Fruit fly (Drosophila melanogaster) whole organism, embryonic: ENCODE results near the gene Swip-1.

Experiments
- Abd-B ChIP-seq: fragments of 200-800 bp; sonication (Bioruptor generic); optimal IDR thresholded peaks from 2 replicates; lab custom pipeline; 2018; ENCODE audit warnings: missing biosample characterization, mild to moderate bottlenecking, missing genetic modification characterization, moderate library complexity
- Antp ChIP-seq: fragments of 200-800 bp; sonication (Bioruptor generic); optimal IDR thresholded peaks from 3 replicates; lab custom pipeline; 2016; ENCODE audit warnings: missing biosample characterization, missing genetic modification characterization
- CG10543 ChIP-seq: fragments of 200-800 bp; sonication (Bioruptor generic); optimal IDR thresholded peaks from 3 replicates; lab custom pipeline; 2017; ENCODE audit warnings: missing biosample characterization, mild to moderate bottlenecking, missing genetic modification characterization, moderate library complexity
- CG11695 ChIP-seq: fragments of 200-800 bp; sonication (Bioruptor generic); IDR thresholded peaks from 3 replicates; pipeline ENCODE4 v1.3.6; 2022; ENCODE audit warnings: missing biosample characterization, missing genetic modification characterization
- CG11723 ChIP-seq: fragments of 200-800 bp; sonication (Bioruptor generic); optimal IDR thresholded peaks from 2 replicates; lab custom pipeline; 2017; ENCODE audit warnings: missing biosample characterization, mild to moderate bottlenecking, missing genetic modification characterization
- CG12104 ChIP-seq: fragments of 200-800 bp; sonication (Bioruptor generic); optimal IDR thresholded peaks from 3 replicates; lab custom pipeline; 2016; ENCODE audit warnings: missing biosample characterization, missing genetic modification characterization
- CG13296 ChIP-seq: fragments of 200-800 bp; sonication (Bioruptor generic); optimal IDR thresholded peaks from 3 replicates; lab custom pipeline; 2018; ENCODE audit warnings: missing biosample characterization, mild to moderate bottlenecking, missing genetic modification characterization
- CG14965 ChIP-seq: fragments of 200-800 bp; sonication (Bioruptor generic); optimal IDR thresholded peaks from 2 replicates; lab custom pipeline; 2016; ENCODE audit warnings: missing biosample characterization, missing genetic modification characterization, borderline replicate concordance
- CG15479 ChIP-seq: fragments of 200-800 bp; sonication (Bioruptor generic); optimal IDR thresholded peaks from 3 replicates; lab custom pipeline; 2019; ENCODE audit warnings: missing biosample characterization, mild to moderate bottlenecking, missing genetic modification characterization, moderate library complexity
- CG15696 ChIP-seq: fragments of 200-800 bp; sonication (Bioruptor generic); optimal IDR thresholded peaks from 2 replicates; lab custom pipeline; 2019; ENCODE audit warnings: missing biosample characterization, mild to moderate bottlenecking, missing genetic modification characterization, moderate library complexity
- CG1602 ChIP-seq: fragments of 200-800 bp; sonication (Bioruptor generic); optimal IDR thresholded peaks from 3 replicates; lab custom pipeline; 2016; ENCODE audit warnings: missing biosample characterization, missing genetic modification characterization
- CG17385 ChIP-seq: fragments of 200-800 bp; sonication (Bioruptor generic); optimal IDR thresholded peaks from 3 replicates; lab custom pipeline; 2018; ENCODE audit warnings: missing biosample characterization, mild to moderate bottlenecking, missing genetic modification characterization
- CG17568 ChIP-seq: fragments of 200-800 bp; sonication (Bioruptor generic); optimal IDR thresholded peaks from 2 replicates; lab custom pipeline; 2018; ENCODE audit warnings: missing biosample characterization, mild to moderate bottlenecking, missing genetic modification characterization, moderate library complexity
- CG18599 ChIP-seq: fragments of 200-800 bp; sonication (Bioruptor generic); optimal IDR thresholded peaks from 3 replicates; lab custom pipeline; 2017; ENCODE audit warnings: missing biosample characterization, missing genetic modification characterization, mild to moderate bottlenecking, moderate library complexity, missing genetic modification reagents
- CG2199 ChIP-seq: fragments of 200-800 bp; sonication (Bioruptor generic); IDR thresholded peaks from 3 replicates; pipeline ENCODE4 v1.3.6; 2022; ENCODE audit warnings: missing biosample characterization, missing genetic modification characterization
- CG30020 ChIP-seq: fragments of 200-800 bp; optimal IDR thresholded peaks from 2 replicates; lab custom pipeline; 2019; ENCODE audit warnings: missing biosample characterization, mild to moderate bottlenecking, missing genetic modification characterization, moderate library complexity
- CG30403 ChIP-seq: fragments of 200-800 bp; sonication (Bioruptor generic); optimal IDR thresholded peaks from 3 replicates; lab custom pipeline; 2016; ENCODE audit warnings: missing biosample characterization, missing genetic modification characterization
- CG33213 ChIP-seq: fragments of 200-800 bp; sonication (Bioruptor generic); optimal IDR thresholded peaks from 3 replicates; lab custom pipeline; 2016; ENCODE audit warnings: missing biosample characterization, missing genetic modification characterization
- CG34224 ChIP-seq: fragments of 200-800 bp; sonication (Bioruptor generic); IDR thresholded peaks from 3 replicates; pipeline ENCODE4 v1.3.6; 2022; ENCODE audit warnings: missing biosample characterization, missing genetic modification characterization; ENCODE audit not compliant: partially characterized antibody
- CG34422 ChIP-seq: fragments of 200-800 bp; sonication (Bioruptor generic); IDR thresholded peaks from 3 replicates; pipeline ENCODE4 v1.3.6; 2022; ENCODE audit warnings: missing biosample characterization, missing genetic modification characterization
- CG3838 ChIP-seq: fragments of 200-800 bp; sonication (Bioruptor generic); optimal IDR thresholded peaks from 3 replicates; lab custom pipeline; 2016; ENCODE audit warnings: missing biosample characterization, missing genetic modification characterization
- CG6175 ChIP-seq: fragments of 200-800 bp; sonication (Bioruptor generic); IDR thresholded peaks from 3 replicates; pipeline ENCODE4 v1.3.6; 2022; ENCODE audit warnings: missing biosample characterization, missing genetic modification characterization
- CG9215 ChIP-seq: fragments of 200-800 bp; sonication (Bioruptor generic); IDR thresholded peaks from 2 replicates; pipeline ENCODE4 v1.3.6; 2022; ENCODE audit warnings: missing biosample characterization, missing genetic modification characterization
- CG9817 ChIP-seq: fragments of 200-800 bp; sonication (Bioruptor generic); optimal IDR thresholded peaks from 2 replicates; lab custom pipeline; 2018; ENCODE audit warnings: missing biosample characterization, mild to moderate bottlenecking, missing genetic modification characterization, moderate library complexity
- D19B ChIP-seq: fragments of 200-800 bp; sonication (Bioruptor generic); optimal IDR thresholded peaks from 2 replicates; lab custom pipeline; 2017; ENCODE audit warnings: missing biosample characterization, mild to moderate bottlenecking, missing genetic modification characterization
- Dp ChIP-seq: fragments of 200-800 bp; sonication (Bioruptor generic); optimal IDR thresholded peaks from 2 replicates; lab custom pipeline; 2018; ENCODE audit warnings: missing biosample characterization, mild to moderate bottlenecking, missing genetic modification characterization, moderate library complexity
- Elba2 ChIP-seq: fragments of 200-800 bp; sonication (Bioruptor generic); optimal IDR thresholded peaks from 3 replicates; lab custom pipeline; 2016; ENCODE audit warnings: missing biosample characterization, missing genetic modification characterization
- Fer1 ChIP-seq: fragments of 200-800 bp; sonication (Bioruptor generic); optimal IDR thresholded peaks from 2 replicates; lab custom pipeline; 2017; ENCODE audit warnings: missing biosample characterization, mild to moderate bottlenecking, missing genetic modification characterization
- HHEX ChIP-seq: fragments of 200-800 bp; sonication (Bioruptor generic); optimal IDR thresholded peaks from 3 replicates; lab custom pipeline; 2017; ENCODE audit warnings: missing biosample characterization, mild to moderate bottlenecking, missing genetic modification characterization, missing genetic modification reagents
- Hr51 ChIP-seq, 2 experiments: fragments of 200-800 bp; sonication (Bioruptor generic); optimal IDR thresholded peaks; 2 replicates in 1 of 2; 3 replicates in 1 of 2; lab custom pipeline; 2016 to 2018; ENCODE audit warnings: missing biosample characterization in 2 of 2, missing genetic modification characterization in 2 of 2, mild to moderate bottlenecking in 1 of 2, moderate library complexity in 1 of 2
- Lhr ChIP-seq: fragments of 200-800 bp; sonication (Bioruptor generic); optimal IDR thresholded peaks from 3 replicates; lab custom pipeline; 2017; ENCODE audit warnings: mild to moderate bottlenecking, missing biosample characterization, missing genetic modification reagents, missing genetic modification characterization
- NFAT ChIP-seq: fragments of 200-800 bp; sonication (Bioruptor generic); IDR thresholded peaks from 2 replicates; pipeline ENCODE4 v1.3.6; 2022; ENCODE audit warnings: missing biosample characterization, missing genetic modification characterization
- Poxn ChIP-seq: fragments of 200-800 bp; sonication (Bioruptor generic); IDR thresholded peaks from 2 replicates; pipeline ENCODE4 v1.3.6; 2022; ENCODE audit warnings: missing biosample characterization, missing genetic modification characterization
- abd-A ChIP-seq: fragments of 200-800 bp; sonication (Bioruptor generic); optimal IDR thresholded peaks from 3 replicates; lab custom pipeline; 2019; ENCODE audit warnings: missing biosample characterization, mild to moderate bottlenecking, missing genetic modification characterization, moderate library complexity
- al ChIP-seq: fragments of 200-800 bp; sonication (Bioruptor generic); IDR thresholded peaks from 2 replicates; pipeline ENCODE4 v1.3.6; 2022; ENCODE audit warnings: missing biosample characterization, missing genetic modification characterization
- bowl ChIP-seq: fragments of 200-800 bp; sonication (Bioruptor generic); IDR thresholded peaks from 2 replicates; pipeline ENCODE4 v1.3.6; 2022; ENCODE audit warnings: missing biosample characterization, missing genetic modification characterization
- br ChIP-seq: fragments of >200 bp; optimal IDR thresholded peaks from 2 replicates; lab custom pipeline; 2017
- caup ChIP-seq: fragments of 200-800 bp; sonication (Bioruptor generic); optimal IDR thresholded peaks from 3 replicates; lab custom pipeline; 2017; ENCODE audit warnings: missing biosample characterization, mild to moderate bottlenecking, missing genetic modification characterization, moderate library complexity; ENCODE audit not compliant: severe bottlenecking
- cg ChIP-seq: fragments of 200-800 bp; sonication (Bioruptor generic); optimal IDR thresholded peaks from 3 replicates; lab custom pipeline; 2019; ENCODE audit warnings: missing biosample characterization, mild to moderate bottlenecking, missing genetic modification characterization, moderate library complexity
- en ChIP-seq: fragments of 200-800 bp; sonication (Bioruptor generic); optimal IDR thresholded peaks from 2 replicates; lab custom pipeline; 2016; ENCODE audit warnings: missing biosample characterization, missing genetic modification characterization
- gcm ChIP-seq: fragments of 200-800 bp; sonication (Bioruptor generic); optimal IDR thresholded peaks from 2 replicates; lab custom pipeline; 2019; ENCODE audit warnings: missing biosample characterization, mild to moderate bottlenecking, missing genetic modification characterization, moderate library complexity
- ham ChIP-seq: fragments of 200-800 bp; sonication (Bioruptor generic); IDR thresholded peaks from 2 replicates; pipeline ENCODE4 v1.3.6; 2022; ENCODE audit warnings: missing biosample characterization, missing genetic modification characterization
- kni ChIP-seq: fragments of 200-800 bp; sonication (Bioruptor generic); optimal IDR thresholded peaks from 3 replicates; lab custom pipeline; 2017; ENCODE audit warnings: mild to moderate bottlenecking, missing biosample characterization, missing genetic modification reagents, missing genetic modification characterization
- luna ChIP-seq: fragments of 200-800 bp; sonication (Bioruptor generic); optimal IDR thresholded peaks from 2 replicates; lab custom pipeline; 2016; ENCODE audit warnings: missing biosample characterization, missing genetic modification characterization
- nmo ChIP-seq: fragments of 200-800 bp; sonication (Bioruptor generic); optimal IDR thresholded peaks from 2 replicates; lab custom pipeline; 2018; ENCODE audit warnings: missing biosample characterization, mild to moderate bottlenecking, missing genetic modification characterization, moderate library complexity
- pum ChIP-seq: fragments of 200-800 bp; sonication (Bioruptor generic); optimal IDR thresholded peaks from 2 replicates; lab custom pipeline; 2016; ENCODE audit warnings: missing biosample characterization, missing genetic modification characterization
- sd ChIP-seq: fragments of 200-800 bp; sonication (Bioruptor generic); optimal IDR thresholded peaks from 3 replicates; lab custom pipeline; 2018; ENCODE audit warnings: missing biosample characterization, mild to moderate bottlenecking, missing genetic modification characterization, moderate library complexity
- z ChIP-seq: fragments of 200-800 bp; sonication (Bioruptor generic); IDR thresholded peaks from 3 replicates; pipeline ENCODE4 v1.3.6; 2022; ENCODE audit warnings: missing biosample characterization, missing genetic modification characterization
- zen ChIP-seq: fragments of 200-800 bp; sonication (Bioruptor generic); optimal IDR thresholded peaks from 3 replicates; lab custom pipeline; 2018; ENCODE audit warnings: missing biosample characterization, mild to moderate bottlenecking, missing genetic modification characterization, moderate library complexity
- zen2 ChIP-seq: fragments of 200-800 bp; sonication (Bioruptor generic); IDR thresholded peaks from 3 replicates; pipeline ENCODE4 v1.3.6; 2022; ENCODE audit warnings: missing biosample characterization, missing genetic modification characterization; ENCODE audit not compliant: partially characterized antibody

Swip-1 gene

DNA sequence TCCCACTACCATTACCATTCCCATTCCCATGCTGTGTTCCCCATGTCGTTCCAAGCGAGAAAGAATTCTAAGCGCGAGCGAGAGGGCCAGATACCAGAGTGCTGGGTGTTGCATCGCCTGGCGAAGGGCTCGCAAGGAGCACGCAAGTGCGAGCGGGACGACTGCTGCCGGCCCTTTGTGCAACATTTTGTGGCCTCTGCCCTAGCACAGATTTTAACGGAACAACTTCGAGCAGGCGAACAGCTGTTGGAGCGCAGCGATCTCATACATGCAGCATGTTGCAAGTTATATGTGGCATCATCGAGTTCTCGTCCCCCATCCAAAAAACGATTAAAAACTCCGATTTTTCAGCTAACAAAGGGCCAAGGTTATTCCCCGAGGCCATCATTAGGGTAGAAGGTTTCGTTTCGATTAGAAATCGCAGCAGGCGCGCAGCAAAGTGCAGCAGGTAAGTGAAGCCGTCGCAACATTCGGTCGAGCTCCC, 39.5 kb downstream of the Swip-1 start (continued):
- no peak for TF ChIP-seq pum (GFP tag; lab: Kevin White, UChicago)
- TF ChIP-seq Dp (GFP tag; lab: Kevin White, UChicago), result no peak
- TF ChIP-seq CG2199, result peak; percentile 84; the same call in 1 of the 3 replicates
- TF ChIP-seq CG1602 (GFP tag; lab: Kevin White, UChicago), result no peak
- TF ChIP-seq CG15479 (GFP tag; lab: Kevin White, UChicago), result peak; percentile 73
- TF ChIP-seq CG10543 (GFP tag; lab: Kevin White, UChicago), result no peak
- TF ChIP-seq Lhr (GFP tag; lab: Kevin White, UChicago), result peak; percentile 65
- no peak for TF ChIP-seq luna
- TF ChIP-seq Hr51 (GFP tag; optimal IDR thresholded peaks at IDR 0.05; lab: Kevin White, UChicago), result no peak
- TF ChIP-seq CG11695 (GFP tag; lab: Robert Waterston, UW), result no peak
- peak; percentile 27 for TF ChIP-seq sd (tag; lab: Kevin White, UChicago)
- no peak for TF ChIP-seq CG9215 (GFP tag; lab: Robert Waterston, UW)
- 0 out of 3 replicates have a peak, but pooled peaks have one; percentile 12 for TF ChIP-seq CG34224 (GFP tag; lab: Robert Waterston, UW)
- TF ChIP-seq en (GFP tag; lab: Kevin White, UChicago), result no peak
- TF ChIP-seq Fer1 (GFP tag; lab: Kevin White, UChicago), result no peak
- TF ChIP-seq zen2 (GFP tag; lab: Robert Waterston, UW), result peak; percentile 27; the same call in 1 of the 3 replicates
- TF ChIP-seq br (lab: Kevin White, UChicago), result no peak
- no peak for TF ChIP-seq CG18599 (GFP tag; lab: Kevin White, UChicago)
- TF ChIP-seq CG11723 (GFP tag; lab: Kevin White, UChicago), result no peak
- TF ChIP-seq CG17385 (GFP tag; lab: Kevin White, UChicago), result no peak
- no peak for TF ChIP-seq CG13296 (GFP tag; lab: Kevin White, UChicago)
- no peak for TF ChIP-seq gcm (GFP tag; lab: Kevin White, UChicago)
- TF ChIP-seq CG30403 (GFP tag; lab: Kevin White, UChicago), result no peak
- no peak for TF ChIP-seq CG15696 (tag; lab: Kevin White, UChicago)
- TF ChIP-seq CG34422 (GFP tag; lab: Robert Waterston, UW), result no peak
- no peak for TF ChIP-seq Antp (GFP tag; lab: Kevin White, UChicago)
- peak; percentile 92 for TF ChIP-seq CG3838 (GFP tag; lab: Kevin White, UChicago)
- TF ChIP-seq HHEX (GFP tag; lab: Kevin White, UChicago), result no peak
- no peak for TF ChIP-seq Elba2 (GFP tag; lab: Kevin White, UChicago)
- TF ChIP-seq CG30020 (tag; lab: Kevin White, UChicago), result no peak
- TF ChIP-seq CG14965 (GFP tag; lab: Kevin White, UChicago), result no peak
- no peak for TF ChIP-seq CG12104
- TF ChIP-seq CG9817 (tag; lab: Kevin White, UChicago), result no peak
- TF ChIP-seq cg, result peak; percentile 35
- TF ChIP-seq NFAT (GFP tag; lab: Robert Waterston, UW), result peak; percentile 21; the same call in 1 of the 2 replicates
- no peak for TF ChIP-seq nmo
- no peak for TF ChIP-seq al
- peak; percentile 97 for TF ChIP-seq abd-A (tag; lab: Kevin White, UChicago)
- no peak for TF ChIP-seq CG33213 (GFP tag; lab: Kevin White, UChicago)
- TF ChIP-seq z (GFP tag; lab: Robert Waterston, UW), result peak; percentile 71; the same call in 1 of the 3 replicates
- TF ChIP-seq zen, result no peak
- no peak for TF ChIP-seq Poxn (GFP tag; lab: Robert Waterston, UW)
- no peak for TF ChIP-seq caup (GFP tag; lab: Kevin White, UChicago)
- peak; percentile 100 for TF ChIP-seq kni (GFP tag; lab: Kevin White, UChicago)
- TF ChIP-seq ham (GFP tag; lab: Robert Waterston, UW), result no peak
- TF ChIP-seq CG6175 (GFP tag; lab: Robert Waterston, UW), result peak; percentile 88
- no peak for TF ChIP-seq CG17568 (GFP tag; lab: Kevin White, UChicago)
- TF ChIP-seq D19B (GFP tag; lab: Kevin White, UChicago), result no peak
- no peak for TF ChIP-seq Abd-B (GFP tag; lab: Kevin White, UChicago)
- no peak for TF ChIP-seq bowl (GFP tag; lab: Robert Waterston, UW)
